Worm (Caenorhabditis elegans) whole organism, L3 larva: ENCODE measurements around the gene R01H10.4.

Experiments used
- R02D3.7 ChIP-seq: fragments of 150-350 bp; optimal IDR thresholded peaks from 2 replicates; lab custom pipeline; 2014; ENCODE audit warnings: missing biosample characterization, missing genetic modification characterization
- ZK546.5 ChIP-seq: sonication (generic microtip); optimal IDR thresholded peaks from 2 replicates; lab custom pipeline; 2017; ENCODE audit warnings: missing biosample characterization, missing genetic modification characterization
- aly-2 ChIP-seq: fragments of 150-350 bp; optimal IDR thresholded peaks from 2 replicates; lab custom pipeline; 2014; ENCODE audit warnings: missing biosample characterization, missing genetic modification characterization
- ama-1 ChIP-seq: fragments of 150-350 bp; optimal IDR thresholded peaks from 2 replicates; lab custom pipeline; 2018
- ceh-28 ChIP-seq: fragments of 150-350 bp; optimal IDR thresholded peaks from 2 replicates; lab custom pipeline; 2014; ENCODE audit warnings: missing biosample characterization, missing genetic modification reagents, missing genetic modification characterization
- ceh-82 ChIP-seq: fragments of 150-350 bp; optimal IDR thresholded peaks from 2 replicates; lab custom pipeline; 2014; ENCODE audit warnings: missing biosample characterization, missing genetic modification characterization
- egl-27 ChIP-seq: sonication (generic microtip); optimal IDR thresholded peaks from 4 replicates; lab custom pipeline; 2017; ENCODE audit warnings: missing biosample characterization, missing genetic modification reagents, missing genetic modification characterization
- egl-5 ChIP-seq: fragments of 150-350 bp; optimal IDR thresholded peaks from 2 replicates; lab custom pipeline; 2017; ENCODE audit warnings: missing biosample characterization, missing genetic modification reagents, missing genetic modification characterization, inconsistent platforms
- elt-1 ChIP-seq: fragments of 150-350 bp; optimal IDR thresholded peaks from 2 replicates; lab custom pipeline; 2014; ENCODE audit warnings: missing biosample characterization, missing genetic modification characterization
- elt-2 ChIP-seq: sonication (generic microtip); optimal IDR thresholded peaks from 2 replicates; lab custom pipeline; 2016; ENCODE audit warnings: missing genetic modification reagents, mild to moderate bottlenecking, missing genetic modification characterization, missing compliant biosample characterization
- eor-1 ChIP-seq, 2 experiments: fragments of 150-350 bp; optimal IDR thresholded peaks; 2 replicates each; lab custom pipeline; 2014 to 2018; ENCODE audit warnings: missing biosample characterization in 2 of 2, missing genetic modification characterization in 2 of 2
- fkh-10 ChIP-seq: sonication (generic microtip); optimal IDR thresholded peaks from 2 replicates; lab custom pipeline; 2017; ENCODE audit warnings: missing biosample characterization, missing genetic modification reagents, missing genetic modification characterization
- fkh-2 ChIP-seq: fragments of 150-350 bp; optimal IDR thresholded peaks from 2 replicates; lab custom pipeline; 2014; ENCODE audit warnings: missing biosample characterization, missing genetic modification reagents, missing genetic modification characterization
- fos-1 ChIP-seq: fragments of 150-350 bp; optimal IDR thresholded peaks from 2 replicates; lab custom pipeline; 2014; ENCODE audit warnings: missing biosample characterization, missing genetic modification characterization
- hmg-11 ChIP-seq: sonication (generic microtip); optimal IDR thresholded peaks from 2 replicates; lab custom pipeline; 2016; ENCODE audit warnings: missing genetic modification characterization, missing compliant biosample characterization
- jun-1 ChIP-seq: fragments of 150-350 bp; optimal IDR thresholded peaks from 2 replicates; lab custom pipeline; 2014; ENCODE audit warnings: missing biosample characterization, missing genetic modification reagents, missing genetic modification characterization
- lin-15B ChIP-seq: fragments of 150-350 bp; optimal IDR thresholded peaks from 2 replicates; lab custom pipeline; 2014; ENCODE audit warnings: missing biosample characterization, missing genetic modification characterization
- lin-39 ChIP-seq: fragments of 150-350 bp; optimal IDR thresholded peaks from 2 replicates; lab custom pipeline; 2018; ENCODE audit warnings: missing biosample characterization, missing genetic modification reagents, missing genetic modification characterization
- lsy-12 ChIP-seq: sonication (generic microtip); optimal IDR thresholded peaks from 2 replicates; lab custom pipeline; 2016; ENCODE audit warnings: mild to moderate bottlenecking, missing genetic modification characterization, missing compliant biosample characterization
- mdl-1 ChIP-seq: fragments of 150-350 bp; optimal IDR thresholded peaks from 2 replicates; lab custom pipeline; 2014; ENCODE audit warnings: missing biosample characterization, missing genetic modification characterization
- mml-1 ChIP-seq: fragments of 150-350 bp; sonication (generic microtip); optimal IDR thresholded peaks from 3 replicates; lab custom pipeline; 2014; ENCODE audit warnings: missing biosample characterization, missing genetic modification characterization
- nhr-11 ChIP-seq: fragments of 150-350 bp; optimal IDR thresholded peaks from 2 replicates; lab custom pipeline; 2014; ENCODE audit warnings: missing biosample characterization, missing genetic modification characterization
- nhr-12 ChIP-seq: fragments of 150-350 bp; optimal IDR thresholded peaks from 2 replicates; lab custom pipeline; 2014; ENCODE audit warnings: missing biosample characterization, missing genetic modification characterization
- nhr-23 ChIP-seq: fragments of 150-350 bp; optimal IDR thresholded peaks from 2 replicates; lab custom pipeline; 2014; ENCODE audit warnings: missing biosample characterization, missing genetic modification reagents, missing genetic modification characterization
- nhr-237 ChIP-seq: fragments of 150-350 bp; optimal IDR thresholded peaks from 2 replicates; lab custom pipeline; 2014; ENCODE audit warnings: missing biosample characterization, missing genetic modification characterization
- nhr-25 ChIP-seq: sonication (generic microtip); optimal IDR thresholded peaks from 2 replicates; lab custom pipeline; 2017; ENCODE audit warnings: missing biosample characterization, missing genetic modification characterization
- nhr-43 ChIP-seq: sonication (generic microtip); optimal IDR thresholded peaks from 2 replicates; lab custom pipeline; 2016; ENCODE audit warnings: mild to moderate bottlenecking, missing genetic modification characterization, missing compliant biosample characterization; ENCODE audit not compliant: poor library complexity, severe bottlenecking
- pha-4 ChIP-seq: fragments of 150-350 bp; optimal IDR thresholded peaks from 2 replicates; lab custom pipeline; 2014; ENCODE audit warnings: missing biosample characterization, missing genetic modification reagents, missing genetic modification characterization
- pqm-1 ChIP-seq: fragments of 150-350 bp; optimal IDR thresholded peaks from 2 replicates; lab custom pipeline; 2017; ENCODE audit warnings: missing biosample characterization, missing genetic modification characterization, inconsistent platforms
- snpc-4 ChIP-seq: fragments of 150-350 bp; optimal IDR thresholded peaks from 2 replicates; lab custom pipeline; 2014; ENCODE audit warnings: missing biosample characterization, missing genetic modification characterization
- tbx-2 ChIP-seq: sonication (generic microtip); optimal IDR thresholded peaks from 2 replicates; lab custom pipeline; 2016; ENCODE audit warnings: mild to moderate bottlenecking, missing genetic modification characterization, missing compliant biosample characterization
- unc-39 ChIP-seq: sonication (generic microtip); optimal IDR thresholded peaks from 4 replicates; lab custom pipeline; 2017; ENCODE audit warnings: missing biosample characterization, missing genetic modification characterization
- unc-62 ChIP-seq: fragments of 150-350 bp; sonication (generic microtip); optimal IDR thresholded peaks from 4 replicates; lab custom pipeline; 2014; ENCODE audit warnings: missing biosample characterization, missing genetic modification reagents, missing genetic modification characterization
- zag-1 ChIP-seq: fragments of 150-350 bp; optimal IDR thresholded peaks from 2 replicates; lab custom pipeline; 2014; ENCODE audit warnings: missing biosample characterization, missing genetic modification characterization
- ztf-11 ChIP-seq: fragments of 150-350 bp; optimal IDR thresholded peaks from 2 replicates; lab custom pipeline; 2014; ENCODE audit warnings: missing biosample characterization, missing genetic modification characterization

The R01H10.4 gene

ce11 chrIII:10254583-10254982 lies at the start of gene R01H10.4:
Gene R01H10.4 (plus strand): TSS chrIII:10254818.
- TF ChIP-seq nhr-25 (tag; lab: Kevin White, UChicago) (no peak), zag-1 (tag; lab: Kevin White, UChicago) (no peak), elt-1 (tag; lab: Kevin White, UChicago) (no peak), nhr-23 (tag; lab: Kevin White, UChicago) (peak; percentile 13)

DNA sequence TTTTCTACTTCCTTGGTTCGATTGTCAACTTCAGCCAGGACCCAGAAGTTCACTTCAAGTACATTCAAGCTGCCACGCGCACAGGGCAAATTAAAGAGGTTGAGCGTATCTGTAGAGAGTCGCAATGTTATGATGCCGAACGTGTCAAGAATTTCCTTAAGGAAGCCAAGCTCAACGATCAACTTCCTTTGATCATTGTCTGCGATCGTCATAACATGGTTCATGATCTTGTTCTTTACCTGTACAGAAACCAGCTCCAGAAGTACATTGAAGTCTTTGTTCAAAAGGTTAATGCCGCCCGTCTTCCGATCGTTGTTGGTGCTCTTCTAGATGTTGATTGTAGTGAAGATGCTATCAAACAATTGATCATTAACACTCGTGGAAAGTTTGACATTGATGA lies 48.3 kb upstream of the R01H10.4 start:
- TF ChIP-seq mdl-1 (tag; lab: Kevin White, UChicago) (no peak), nhr-43 (tag; lab: Kevin White, UChicago) (no peak), nhr-11 (no peak), mml-1 (tag; lab: Kevin White, UChicago) (no peak), ZK546.5 (no peak), egl-5 (tag; lab: Kevin White, UChicago) (no peak), fkh-10 (no peak), ztf-11 (tag; lab: Kevin White, UChicago) (no peak), nhr-237 (tag; lab: Kevin White, UChicago) (no peak), R02D3.7 (no peak), zag-1 (tag; lab: Kevin White, UChicago) (no peak), egl-27 (tag; lab: Kevin White, UChicago) (no peak), ceh-82 (no peak), pqm-1 (tag; lab: Kevin White, UChicago) (no peak), snpc-4 (tag; lab: Kevin White, UChicago) (no peak), unc-62 (no peak), nhr-12 (tag; lab: Kevin White, UChicago) (no peak), ceh-28 (tag; lab: Kevin White, UChicago) (no peak)
- TF ChIP-seq, all 47 proteins: peak for 0

DNA sequence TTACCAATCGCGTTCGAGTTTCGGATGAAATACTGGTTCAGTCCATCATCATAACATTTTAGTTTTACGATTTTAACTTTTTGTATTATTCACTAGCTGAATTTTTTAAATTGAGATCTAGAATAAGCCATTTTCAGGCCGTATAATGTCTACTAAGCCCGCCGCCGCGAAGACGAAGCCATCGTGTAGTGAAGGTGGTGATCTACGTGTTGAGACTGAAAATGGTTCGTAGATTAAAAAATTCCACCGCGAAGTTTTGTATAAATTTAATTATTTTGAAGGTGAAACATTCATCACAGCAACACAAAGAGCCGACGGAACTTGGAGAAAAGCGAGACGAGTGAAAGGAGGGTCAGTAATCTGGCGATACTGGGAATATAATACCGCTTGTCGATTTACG lies 44.9 kb upstream of the R01H10.4 start, which contains the start of gene T20G5.9:
T20G5.9 (plus strand) TSS at position 138 of the 400 bp plus-strand sequence.
- TF ChIP-seq R02D3.7: no peak
- TF ChIP-seq hmg-11: peak; percentile 8
- no peak for TF ChIP-seq nhr-237 (tag; lab: Kevin White, UChicago)
- peak; percentile 69 for TF ChIP-seq aly-2 (tag; lab: Kevin White, UChicago)
- TF ChIP-seq ama-1 (lab: Kevin White, UChicago): peak; percentile 33

- TF ChIP-seq pha-4 (tag; lab: Kevin White, UChicago) (peak; percentile 8), elt-2 (tag; lab: Kevin White, UChicago) (peak; percentile 13), egl-5 (tag; lab: Kevin White, UChicago) (no peak)
These were observed 42.6 kb upstream of the R01H10.4 start, which contains the start of the genes blos-1 and best-18 for ce11 chrIII:10211889-10212494. Gene blos-1 (minus strand): TSS chrIII:10211946. Gene best-18 (plus strand): TSS chrIII:10212396.

- TF ChIP-seq fos-1 (tag; lab: Kevin White, UChicago): peak; percentile 38
- no peak for TF ChIP-seq mml-1 (tag; lab: Kevin White, UChicago)
- peak; percentile 15 for TF ChIP-seq nhr-23 (tag; lab: Kevin White, UChicago)
- peak; percentile 13 for TF ChIP-seq tbx-2 (tag; lab: Kevin White, UChicago)
- TF ChIP-seq ceh-82: peak; percentile 46
- peak; percentile 77 for TF ChIP-seq aly-2 (tag; lab: Kevin White, UChicago)
- peak; percentile 78 for TF ChIP-seq lsy-12 (tag; lab: Kevin White, UChicago)
- TF ChIP-seq ama-1 (lab: Kevin White, UChicago): peak; percentile 97
- TF ChIP-seq zag-1 (tag; lab: Kevin White, UChicago): no peak
- peak; percentile 75 for TF ChIP-seq nhr-43 (tag; lab: Kevin White, UChicago)
- TF ChIP-seq pha-4 (tag; lab: Kevin White, UChicago): peak; percentile 35
- TF ChIP-seq elt-2 (tag; lab: Kevin White, UChicago): peak; percentile 74
- no peak for TF ChIP-seq unc-62
- peak; percentile 79 for TF ChIP-seq jun-1
- no peak for TF ChIP-seq nhr-12 (tag; lab: Kevin White, UChicago)
These were observed 40.1 kb upstream of the R01H10.4 start for ce11 chrIII:10214540-10214979.

DNA sequence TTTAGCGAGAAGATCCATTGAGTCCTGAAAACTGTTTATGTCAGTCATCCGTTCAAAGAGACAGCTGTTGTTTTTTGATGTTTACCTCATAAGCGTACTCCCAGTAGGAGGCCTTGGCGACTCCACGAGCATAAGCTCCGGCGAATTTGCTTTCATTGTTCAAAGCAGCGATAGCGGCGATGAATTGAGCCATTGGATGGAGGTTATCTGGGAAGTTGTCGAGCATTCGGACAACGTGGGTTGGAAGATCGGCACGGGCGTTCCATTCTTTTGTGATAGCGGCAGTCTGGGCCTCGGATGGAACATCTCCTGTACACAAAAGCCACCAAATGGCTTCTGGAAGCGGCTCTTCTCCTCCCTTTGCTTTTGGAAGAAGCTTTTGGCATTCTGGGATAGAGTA lies 38.7 kb upstream of the R01H10.4 start:
- TF ChIP-seq lin-15B (tag; lab: Kevin White, UChicago) (no peak), lin-39 (tag; lab: Kevin White, UChicago) (no peak), nhr-43 (tag; lab: Kevin White, UChicago) (peak; percentile 33), fkh-10 (no peak), jun-1 (no peak), fkh-2 (no peak), pqm-1 (tag; lab: Kevin White, UChicago) (no peak), nhr-12 (tag; lab: Kevin White, UChicago) (no peak), egl-5 (tag; lab: Kevin White, UChicago) (no peak), lsy-12 (tag; lab: Kevin White, UChicago) (no peak), ama-1 (lab: Kevin White, UChicago) (peak; percentile 76), mdl-1 (tag; lab: Kevin White, UChicago) (no peak), unc-39 (tag; lab: Kevin White, UChicago) (no peak), hmg-11 (no peak), eor-1 (tag; optimal IDR thresholded peaks at IDR 0.05; lab: Kevin White, UChicago) (no peak)
